Worm (Caenorhabditis elegans): ENCODE data around the gene mig-21.

The mig-21 gene

DNA sequence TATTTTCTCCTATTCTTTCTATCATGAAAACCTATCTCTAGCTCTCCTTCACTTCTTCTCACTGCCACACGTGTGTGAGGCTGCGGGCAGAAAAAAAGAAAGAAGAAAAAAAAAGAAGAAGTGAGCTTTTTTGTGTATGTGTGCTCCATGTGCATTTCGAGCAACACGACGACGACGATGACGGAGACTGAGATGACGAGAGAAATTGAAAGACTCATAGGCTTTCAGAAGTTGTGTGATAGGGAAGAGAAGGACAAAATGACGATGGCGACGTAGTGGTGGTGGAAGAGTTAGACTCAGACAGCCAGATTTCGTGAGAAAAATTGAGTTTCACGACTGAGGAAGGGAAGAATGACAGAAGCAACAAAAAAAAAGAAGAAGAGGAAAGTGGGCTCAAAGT is 32.7 kb downstream of the mig-21 start (continued):
- TF ChIP-seq nhr-77 (tag; optimal IDR thresholded peaks at IDR 0.05): no peak
- peak; percentile 78 for TF ChIP-seq swsn-7 (tag; optimal IDR thresholded peaks at IDR 0.05)
- peak; percentile 81 for TF ChIP-seq nhr-47 (tag; optimal IDR thresholded peaks at IDR 0.05)
- TF ChIP-seq hlh-4 (tag; optimal IDR thresholded peaks at IDR 0.05): no peak
- TF ChIP-seq dsc-1 (tag; optimal IDR thresholded peaks at IDR 0.05): peak; percentile 72
- peak in 1 of 2 experiments; percentile 56 for TF ChIP-seq lin-35 (GFP tag; optimal IDR thresholded peaks at IDR 0.05)
- TF ChIP-seq alr-1 (tag; optimal IDR thresholded peaks at IDR 0.05; ENCODE audit: borderline replicate concordance): no peak
- TF ChIP-seq nhr-237 (tag; optimal IDR thresholded peaks at IDR 0.05): no peak
- no peak for TF ChIP-seq snpc-4 (tag; optimal IDR thresholded peaks at IDR 0.05)
- TF ChIP-seq mab-9 (GFP tag; IDR thresholded peaks at IDR 0.05): 0 out of 2 replicates have a peak, but pooled peaks have one; percentile 49
- no peak for TF ChIP-seq elt-3 (tag; optimal IDR thresholded peaks at IDR 0.05)
- TF ChIP-seq lin-15B (tag; optimal IDR thresholded peaks at IDR 0.05): no peak
- TF ChIP-seq egl-27 (tag; optimal IDR thresholded peaks at IDR 0.05): peak in 1 of 2 experiments; percentile 46
- peak; percentile 12 for TF ChIP-seq ceh-8 (GFP tag; optimal IDR thresholded peaks at IDR 0.05)
- no peak for TF ChIP-seq efl-3 (GFP tag; optimal IDR thresholded peaks at IDR 0.05)
- TF ChIP-seq unc-98 (GFP tag; IDR thresholded peaks at IDR 0.05): no peak
- TF ChIP-seq fkh-10 (GFP tag; optimal IDR thresholded peaks at IDR 0.05): peak; percentile 96
- no peak for TF ChIP-seq ets-5 (GFP tag; IDR thresholded peaks at IDR 0.05)
- peak; percentile 3 for TF ChIP-seq nhr-11 (tag; optimal IDR thresholded peaks at IDR 0.05)
- no peak for TF ChIP-seq C04F5.9 (tag; optimal IDR thresholded peaks at IDR 0.05)
- no peak for TF ChIP-seq blmp-1 (tag; optimal IDR thresholded peaks at IDR 0.05)
- peak; percentile 96 for TF ChIP-seq lin-14 (GFP tag; optimal IDR thresholded peaks at IDR 0.05)
- TF ChIP-seq ceh-88 (GFP tag; IDR thresholded peaks at IDR 0.05): 0 out of 2 replicates have a peak, but pooled peaks have one; percentile 26
- peak; percentile 29 for TF ChIP-seq pag-3 (tag; optimal IDR thresholded peaks at IDR 0.05; ENCODE audit: borderline replicate concordance, insufficient read depth)
- TF ChIP-seq nhr-28 (tag; optimal IDR thresholded peaks at IDR 0.05): no peak
- no peak for TF ChIP-seq ama-1 (optimal IDR thresholded peaks at IDR 0.05)
- TF ChIP-seq aly-2 (tag; optimal IDR thresholded peaks at IDR 0.05): no peak
- TF ChIP-seq ztf-4 (tag; optimal IDR thresholded peaks at IDR 0.05): no peak
- no peak for TF ChIP-seq pqm-1 (tag; optimal IDR thresholded peaks at IDR 0.05)
- peak; percentile 52 for TF ChIP-seq skn-1 (tag; optimal IDR thresholded peaks at IDR 0.05)
- peak; percentile 37 for TF ChIP-seq nhr-20 (tag; optimal IDR thresholded peaks at IDR 0.05)
- TF ChIP-seq aha-1 (tag; optimal IDR thresholded peaks at IDR 0.05): no peak
- TF ChIP-seq hlh-17 (GFP tag; optimal IDR thresholded peaks at IDR 0.05; ENCODE audit: borderline replicate concordance): no peak
- TF ChIP-seq lsy-2 (tag; optimal IDR thresholded peaks at IDR 0.05): peak; percentile 45 to 87
- no peak for TF ChIP-seq hpl-2 (GFP tag; optimal IDR thresholded peaks at IDR 0.05)
- no peak for TF ChIP-seq sptf-1 (tag; optimal IDR thresholded peaks at IDR 0.05)
- peak; percentile 18 for TF ChIP-seq C16A3.4 (tag; optimal IDR thresholded peaks at IDR 0.05)
- peak; percentile 66 to 80 for TF ChIP-seq mdl-1 (tag; optimal IDR thresholded peaks at IDR 0.05)
- TF ChIP-seq ceh-82 (tag; optimal IDR thresholded peaks at IDR 0.05): peak in 2 of 3 experiments; percentile 37 to 73
- TF ChIP-seq zip-4 (GFP tag; optimal IDR thresholded peaks at IDR 0.05): no peak
- TF ChIP-seq irx-1 (tag; optimal IDR thresholded peaks at IDR 0.05): peak; percentile 51
- TF ChIP-seq lir-3 (tag; optimal IDR thresholded peaks at IDR 0.05; ENCODE audit: poor library complexity): no peak
- no peak for TF ChIP-seq nhr-90 (tag; optimal IDR thresholded peaks at IDR 0.05; ENCODE audit: poor library complexity)
- TF ChIP-seq dpl-1 (GFP tag; optimal IDR thresholded peaks at IDR 0.05): peak; percentile 6 to 33 (median 17)
- peak; percentile 88 for TF ChIP-seq nhr-71 (tag; optimal IDR thresholded peaks at IDR 0.05)
- TF ChIP-seq unc-30 (tag; optimal IDR thresholded peaks at IDR 0.05): no peak
- peak; percentile 60 for TF ChIP-seq egl-13 (tag; optimal IDR thresholded peaks at IDR 0.05)
- peak; percentile 7 for TF ChIP-seq lin-13 (GFP tag; optimal IDR thresholded peaks at IDR 0.05)
- no peak for TF ChIP-seq pax-3 (tag; optimal IDR thresholded peaks at IDR 0.05)
- TF ChIP-seq rnt-1 (tag; optimal IDR thresholded peaks at IDR 0.05): peak; percentile 47
- TF ChIP-seq F16B12.6 (tag; optimal IDR thresholded peaks at IDR 0.05): no peak
- no peak for TF ChIP-seq tlp-1 (tag; optimal IDR thresholded peaks at IDR 0.05)
